Worm (Caenorhabditis elegans) whole organism, L4 larva: ENCODE results near the gene C40C9.4.

ENCODE experiments used
- T26A8.4 ChIP-seq: fragments of 200-800 bp; sonication (Bioruptor generic); IDR thresholded peaks from 2 replicates; pipeline ENCODE4 v1.3.6; 2022; ENCODE audit warnings: missing genetic modification characterization, missing compliant biosample characterization
- ZK546.5 ChIP-seq, 2 experiments: sonication (generic microtip); optimal IDR thresholded peaks; 2 replicates each; lab custom pipeline; 2017; ENCODE audit warnings: missing biosample characterization in 2 of 2, missing genetic modification characterization in 2 of 2
- ama-1 ChIP-seq: fragments of 150-350 bp; optimal IDR thresholded peaks from 2 replicates; lab custom pipeline; 2014; ENCODE audit warnings: inconsistent platforms, mixed read lengths
- ceh-28 ChIP-seq: fragments of 150-350 bp; optimal IDR thresholded peaks from 2 replicates; lab custom pipeline; 2014; ENCODE audit warnings: missing biosample characterization, missing genetic modification reagents, missing genetic modification characterization
- daf-12 ChIP-seq: fragments of 150-350 bp; optimal IDR thresholded peaks from 2 replicates; lab custom pipeline; 2014; ENCODE audit warnings: missing biosample characterization, missing genetic modification reagents, missing genetic modification characterization
- dmd-9 ChIP-seq: fragments of 200-800 bp; sonication (Bioruptor generic); IDR thresholded peaks from 2 replicates; pipeline ENCODE4 v1.3.6; 2022; ENCODE audit warnings: missing genetic modification reagents, missing genetic modification characterization, missing compliant biosample characterization
- fos-1 ChIP-seq: fragments of 150-350 bp; optimal IDR thresholded peaks from 2 replicates; lab custom pipeline; 2014; ENCODE audit warnings: missing biosample characterization, missing genetic modification characterization
- lin-39 ChIP-seq: fragments of 150-350 bp; optimal IDR thresholded peaks from 2 replicates; lab custom pipeline; 2014; ENCODE audit warnings: missing biosample characterization, missing genetic modification reagents, missing genetic modification characterization
- mxl-3 ChIP-seq: fragments of 200-800 bp; sonication (Bioruptor generic); optimal IDR thresholded peaks from 2 replicates; lab custom pipeline; 2018; ENCODE audit warnings: mild to moderate bottlenecking, missing genetic modification characterization, missing compliant biosample characterization
- pha-4 ChIP-seq, 2 experiments: fragments of 150-350 bp in 1 of 2; fragments of 200-800 bp in 1 of 2; sonication (Bioruptor generic) in 1 of 2; IDR thresholded peaks in 1 of 2; optimal IDR thresholded peaks in 1 of 2; 2 replicates each; pipeline versions ENCODE4 v1.3.6 to Lab custom; 2014 to 2022; ENCODE audit warnings: missing genetic modification characterization in 2 of 2, missing genetic modification reagents in 2 of 2, missing biosample characterization in 1 of 2, missing compliant biosample characterization in 1 of 2
- snpc-4 ChIP-seq: fragments of 150-350 bp; optimal IDR thresholded peaks from 2 replicates; lab custom pipeline; 2014; ENCODE audit warnings: missing biosample characterization, missing genetic modification characterization
- unc-62 ChIP-seq, 3 experiments: fragments of 150-350 bp in 1 of 3; sonication (generic microtip); optimal IDR thresholded peaks in 2 of 3; peaks in 1 of 3; 1 replicate in 1 of 3; 2 replicates in 2 of 3; lab custom pipeline; 2014 to 2017; ENCODE audit warnings: missing biosample characterization in 3 of 3, missing genetic modification characterization in 3 of 3, missing genetic modification reagents in 3 of 3, missing genotype in 1 of 3

- TF ChIP-seq daf-12 (tag; lab: Kevin White, UChicago) (no peak), ZK546.5 (tag; optimal IDR thresholded peaks at IDR 0.05; lab: Kevin White, UChicago) (no peak), T26A8.4 (GFP tag; lab: Robert Waterston, UW) (no peak), snpc-4 (tag; lab: Kevin White, UChicago) (no peak), pha-4 (GFP tag; IDR thresholded peaks at IDR 0.05; lab: Robert Waterston, UW) (no peak), pha-4 (tag; optimal IDR thresholded peaks at IDR 0.05; lab: Kevin White, UChicago) (no peak), ama-1 (lab: Kevin White, UChicago) (no peak), fos-1 (no peak), unc-62 (GFP tag; optimal IDR thresholded peaks at IDR 0.05 in 1 of 2; lab: Kevin White, UChicago) (no peak), unc-62 (tag; optimal IDR thresholded peaks at IDR 0.05; lab: Kevin White, UChicago) (no peak), lin-39 (tag; lab: Kevin White, UChicago) (no peak), ceh-28 (tag; lab: Kevin White, UChicago) (no peak), mxl-3 (GFP tag; lab: Kevin White, UChicago) (no peak), dmd-9 (GFP tag; lab: Robert Waterston, UW) (no peak)
Measured at ce11 chrX:13644884-13645283, 6.0 kb upstream of the C40C9.4 start.
